Fruit fly (Drosophila melanogaster) whole organism, embryonic: ENCODE measurements around the gene CG13250.

ENCODE experiments used
- CG10267 ChIP-seq: fragments of 200-800 bp; sonication (Bioruptor generic); optimal IDR thresholded peaks from 2 replicates; lab custom pipeline; 2018; ENCODE audit warnings: missing biosample characterization, mild to moderate bottlenecking, missing genetic modification characterization, moderate library complexity
- CG10366 ChIP-seq: fragments of 200-800 bp; sonication (Bioruptor generic); IDR thresholded peaks from 2 replicates; pipeline ENCODE4 v1.3.6; 2022; ENCODE audit warnings: missing biosample characterization, missing genetic modification characterization
- CG13287 ChIP-seq: fragments of 200-800 bp; sonication (Bioruptor generic); IDR thresholded peaks from 2 replicates; pipeline ENCODE4 v1.3.6; 2022; ENCODE audit warnings: missing biosample characterization, missing genetic modification characterization; ENCODE audit not compliant: partially characterized antibody
- CG13296 ChIP-seq: fragments of 200-800 bp; sonication (Bioruptor generic); optimal IDR thresholded peaks from 3 replicates; lab custom pipeline; 2018; ENCODE audit warnings: missing biosample characterization, mild to moderate bottlenecking, missing genetic modification characterization
- CG14014 ChIP-seq: fragments of 200-800 bp; sonication (Bioruptor generic); IDR thresholded peaks from 2 replicates; pipeline ENCODE4 v1.3.6; 2022; ENCODE audit warnings: missing biosample characterization, missing genetic modification characterization
- CG14441 ChIP-seq: fragments of 200-800 bp; sonication (Bioruptor generic); IDR thresholded peaks from 2 replicates; pipeline ENCODE4 v1.3.6; 2022; ENCODE audit warnings: missing biosample characterization, missing genetic modification characterization
- CG16779 ChIP-seq: fragments of 200-800 bp; sonication (Bioruptor generic); IDR thresholded peaks from 2 replicates; pipeline ENCODE4 v1.3.6; 2022; ENCODE audit warnings: missing biosample characterization, missing genetic modification characterization
- CG17385 ChIP-seq: fragments of 200-800 bp; sonication (Bioruptor generic); optimal IDR thresholded peaks from 3 replicates; lab custom pipeline; 2018; ENCODE audit warnings: missing biosample characterization, mild to moderate bottlenecking, missing genetic modification characterization
- CG18599 ChIP-seq: fragments of 200-800 bp; sonication (Bioruptor generic); optimal IDR thresholded peaks from 3 replicates; lab custom pipeline; 2017; ENCODE audit warnings: missing biosample characterization, missing genetic modification characterization, mild to moderate bottlenecking, moderate library complexity, missing genetic modification reagents
- CG2889 ChIP-seq: fragments of 200-800 bp; sonication (Bioruptor generic); IDR thresholded peaks from 3 replicates; pipeline ENCODE4 v1.3.6; 2022; ENCODE audit warnings: missing biosample characterization, missing genetic modification characterization
- CG31365 ChIP-seq: fragments of 200-800 bp; sonication (Bioruptor generic); optimal IDR thresholded peaks from 2 replicates; lab custom pipeline; 2018; ENCODE audit warnings: missing biosample characterization, mild to moderate bottlenecking, missing genetic modification characterization
- CG31388 ChIP-seq: fragments of 200-800 bp; sonication (Bioruptor generic); optimal IDR thresholded peaks from 2 replicates; lab custom pipeline; 2016; ENCODE audit warnings: missing biosample characterization, missing genetic modification characterization
- CG3847 ChIP-seq: fragments of 200-800 bp; sonication (Bioruptor generic); IDR thresholded peaks from 2 replicates; pipeline ENCODE4 v1.3.6; 2022; ENCODE audit warnings: missing biosample characterization, missing genetic modification characterization
- CG43689 ChIP-seq: fragments of 200-800 bp; sonication (Bioruptor generic); IDR thresholded peaks from 2 replicates; pipeline ENCODE4 v1.3.6; 2022; ENCODE audit warnings: missing biosample characterization, missing genetic modification characterization
- CG4820 ChIP-seq: fragments of 200-800 bp; sonication (Bioruptor generic); optimal IDR thresholded peaks from 3 replicates; lab custom pipeline; 2016; ENCODE audit warnings: missing biosample characterization, missing genetic modification characterization
- CG5180 ChIP-seq: fragments of 200-800 bp; sonication (Bioruptor generic); optimal IDR thresholded peaks from 3 replicates; lab custom pipeline; 2017; ENCODE audit warnings: missing biosample characterization, missing genetic modification characterization, mild to moderate bottlenecking, moderate library complexity, missing genetic modification reagents
- CG6254 ChIP-seq: fragments of 200-800 bp; sonication (Bioruptor generic); optimal IDR thresholded peaks from 3 replicates; lab custom pipeline; 2017; ENCODE audit warnings: mild to moderate bottlenecking, missing biosample characterization, missing genetic modification reagents, missing genetic modification characterization
- CG7271 ChIP-seq: fragments of 200-800 bp; sonication (Bioruptor generic); optimal IDR thresholded peaks from 2 replicates; lab custom pipeline; 2018; ENCODE audit warnings: missing biosample characterization, mild to moderate bottlenecking, missing genetic modification characterization, moderate library complexity
- CG7928 ChIP-seq: fragments of 200-800 bp; sonication (Bioruptor generic); optimal IDR thresholded peaks from 2 replicates; lab custom pipeline; 2017; ENCODE audit warnings: missing biosample characterization, mild to moderate bottlenecking, missing genetic modification characterization
- CG8290 ChIP-seq, 3 experiments: fragments of 200-800 bp; sonication (Bioruptor generic); optimal IDR thresholded peaks; 2 replicates each; lab custom pipeline; 2016 to 2019; ENCODE audit warnings: missing biosample characterization in 3 of 3, missing genetic modification characterization in 3 of 3, mild to moderate bottlenecking in 2 of 3, moderate library complexity in 1 of 3
- Camta ChIP-seq: fragments of 200-800 bp; sonication (Bioruptor generic); optimal IDR thresholded peaks from 2 replicates; lab custom pipeline; 2016; ENCODE audit warnings: missing biosample characterization, missing genetic modification characterization
- CoRest ChIP-seq: fragments of 200-800 bp; sonication (Bioruptor generic); optimal IDR thresholded peaks from 3 replicates; lab custom pipeline; 2018; ENCODE audit warnings: missing biosample characterization, mild to moderate bottlenecking, missing genetic modification characterization, moderate library complexity
- Drgx ChIP-seq: fragments of 200-800 bp; sonication (Bioruptor generic); IDR thresholded peaks from 2 replicates; pipeline ENCODE4 v1.3.6; 2022; ENCODE audit warnings: missing biosample characterization, missing genetic modification characterization
- Lhr ChIP-seq: fragments of 200-800 bp; sonication (Bioruptor generic); optimal IDR thresholded peaks from 3 replicates; lab custom pipeline; 2017; ENCODE audit warnings: mild to moderate bottlenecking, missing biosample characterization, missing genetic modification reagents, missing genetic modification characterization
- MTF-1 ChIP-seq: fragments of 200-800 bp; sonication (Bioruptor generic); optimal IDR thresholded peaks from 2 replicates; lab custom pipeline; 2018; ENCODE audit warnings: missing biosample characterization, mild to moderate bottlenecking, missing genetic modification characterization, borderline replicate concordance
- Med ChIP-seq: fragments of 200-800 bp; sonication (Bioruptor generic); peaks from one replicate; lab custom pipeline; 2016; ENCODE audit warnings: missing biosample characterization, missing genetic modification characterization, mild to moderate bottlenecking, inconsistent platforms, moderate library complexity
- NfI ChIP-seq: fragments of 200-800 bp; sonication (Bioruptor generic); optimal IDR thresholded peaks from 3 replicates; lab custom pipeline; 2018; ENCODE audit warnings: missing biosample characterization, mild to moderate bottlenecking, missing genetic modification characterization, moderate library complexity
- Opbp ChIP-seq: fragments of 200-800 bp; sonication (Bioruptor generic); IDR thresholded peaks from 3 replicates; pipeline ENCODE4 v1.3.6; 2022; ENCODE audit warnings: missing biosample characterization, missing genetic modification characterization; ENCODE audit not compliant: partially characterized antibody
- Ssrp ChIP-seq: fragments of 200-800 bp; sonication (Bioruptor generic); optimal IDR thresholded peaks from 2 replicates; lab custom pipeline; 2018; ENCODE audit warnings: missing biosample characterization, mild to moderate bottlenecking, missing genetic modification characterization, moderate library complexity
- TFAM ChIP-seq: fragments of 200-800 bp; sonication (Bioruptor generic); optimal IDR thresholded peaks from 2 replicates; lab custom pipeline; 2017; ENCODE audit warnings: missing biosample characterization, missing genetic modification characterization, inconsistent platforms
- Tbp ChIP-seq: fragments of >200 bp; optimal IDR thresholded peaks from 2 replicates; lab custom pipeline; 2018; ENCODE audit warnings: missing biosample characterization, missing genetic modification characterization
- Usf ChIP-seq: fragments of 200-800 bp; sonication (Bioruptor generic); optimal IDR thresholded peaks from 2 replicates; lab custom pipeline; 2017; ENCODE audit warnings: missing genotype, missing biosample characterization, missing genetic modification characterization
- bcd ChIP-seq: fragments of 200-800 bp; sonication (Bioruptor generic); optimal IDR thresholded peaks from 2 replicates; lab custom pipeline; 2017; ENCODE audit warnings: missing biosample characterization, mild to moderate bottlenecking, missing genetic modification characterization
- caup ChIP-seq: fragments of 200-800 bp; sonication (Bioruptor generic); optimal IDR thresholded peaks from 3 replicates; lab custom pipeline; 2017; ENCODE audit warnings: missing biosample characterization, mild to moderate bottlenecking, missing genetic modification characterization, moderate library complexity; ENCODE audit not compliant: severe bottlenecking
- corto ChIP-seq: fragments of 200-800 bp; sonication (Bioruptor generic); optimal IDR thresholded peaks from 2 replicates; lab custom pipeline; 2016; ENCODE audit warnings: missing biosample characterization, mild to moderate bottlenecking, missing genetic modification characterization, moderate library complexity
- crol ChIP-seq: fragments of 200-800 bp; sonication (Bioruptor generic); IDR thresholded peaks from 2 replicates; pipeline ENCODE4 v1.3.6; 2022; ENCODE audit warnings: missing biosample characterization, missing genetic modification characterization
- exex ChIP-seq: fragments of 200-800 bp; sonication (Bioruptor generic); optimal IDR thresholded peaks from 4 replicates; lab custom pipeline; 2018; ENCODE audit warnings: missing biosample characterization, mild to moderate bottlenecking, missing genetic modification characterization, moderate library complexity
- eyg ChIP-seq: fragments of 200-800 bp; sonication (Bioruptor generic); optimal IDR thresholded peaks from 3 replicates; lab custom pipeline; 2016; ENCODE audit warnings: missing biosample characterization, missing genetic modification characterization
- fd3F ChIP-seq: fragments of 200-800 bp; sonication (Bioruptor generic); optimal IDR thresholded peaks from 2 replicates; lab custom pipeline; 2018; ENCODE audit warnings: missing biosample characterization, mild to moderate bottlenecking, missing genetic modification characterization, moderate library complexity
- gfzf ChIP-seq: fragments of 200-800 bp; sonication (Bioruptor generic); optimal IDR thresholded peaks from 2 replicates; lab custom pipeline; 2016; ENCODE audit warnings: missing biosample characterization, mild to moderate bottlenecking, missing genetic modification characterization, moderate library complexity
- gsb ChIP-seq: fragments of 200-800 bp; sonication (Bioruptor generic); IDR thresholded peaks from 2 replicates; pipeline ENCODE4 v1.3.6; 2022; ENCODE audit warnings: missing biosample characterization, missing genetic modification characterization
- kni ChIP-seq: fragments of 200-800 bp; sonication (Bioruptor generic); optimal IDR thresholded peaks from 3 replicates; lab custom pipeline; 2017; ENCODE audit warnings: mild to moderate bottlenecking, missing biosample characterization, missing genetic modification reagents, missing genetic modification characterization
- oc ChIP-seq: fragments of 200-800 bp; sonication (Bioruptor generic); optimal IDR thresholded peaks from 2 replicates; lab custom pipeline; 2018; ENCODE audit warnings: missing biosample characterization, mild to moderate bottlenecking, missing genetic modification characterization, moderate library complexity
- onecut ChIP-seq: fragments of 200-800 bp; sonication (Bioruptor generic); IDR thresholded peaks from 2 replicates; pipeline ENCODE4 v1.3.6; 2022; ENCODE audit warnings: missing biosample characterization, missing genetic modification characterization
- sim ChIP-seq: fragments of 200-800 bp; sonication (Bioruptor generic); IDR thresholded peaks from 2 replicates; pipeline ENCODE4 v1.3.6; 2022; ENCODE audit warnings: missing biosample characterization, missing genetic modification characterization
- sisA ChIP-seq: fragments of 200-800 bp; sonication (Bioruptor generic); IDR thresholded peaks from 2 replicates; pipeline ENCODE4 v1.3.6; 2022; ENCODE audit warnings: missing biosample characterization, missing genetic modification characterization
- tin ChIP-seq: fragments of 200-800 bp; sonication (Bioruptor generic); optimal IDR thresholded peaks from 3 replicates; lab custom pipeline; 2016; ENCODE audit warnings: missing biosample characterization, missing genetic modification characterization

The CG13250 gene

dm6 chr3L:20493417-20494261 is 39.9 kb upstream of the CG13250 start (continued):
- TF ChIP-seq CG18599 (GFP tag; lab: Kevin White, UChicago): peak; percentile 84
- TF ChIP-seq CG4820 (GFP tag; lab: Kevin White, UChicago): peak; percentile 44
- no peak for TF ChIP-seq Tbp (GFP tag; lab: Kevin White, UChicago)
- peak; percentile 59 for TF ChIP-seq corto
- TF ChIP-seq tin (GFP tag; lab: Kevin White, UChicago): peak; percentile 50
- no peak for TF ChIP-seq CG7271 (tag; lab: Kevin White, UChicago)
- TF ChIP-seq Usf (GFP tag; lab: Kevin White, UChicago): peak; percentile 42
- peak; percentile 59 for TF ChIP-seq CG43689 (GFP tag; lab: Robert Waterston, UW)
- peak; percentile 72 for TF ChIP-seq CG3847
- TF ChIP-seq crol (GFP tag; lab: Robert Waterston, UW): peak; percentile 27; the same call in 1 of the 2 replicates
- TF ChIP-seq sisA: peak; percentile 37; the same call in 1 of the 2 replicates
- peak; percentile 59 for TF ChIP-seq MTF-1 (GFP tag; lab: Kevin White, UChicago)
- peak; percentile 77 for TF ChIP-seq CG10366 (GFP tag; lab: Robert Waterston, UW)
- peak; percentile 24 for TF ChIP-seq CG31388
- TF ChIP-seq Opbp: no peak
- TF ChIP-seq CG2889 (GFP tag; lab: Robert Waterston, UW): no peak
- peak; percentile 39 for TF ChIP-seq eyg (GFP tag; lab: Kevin White, UChicago)
- TF ChIP-seq CG16779: no peak
- TF ChIP-seq CoRest (tag; lab: Kevin White, UChicago): peak; percentile 73
- peak; percentile 69 for TF ChIP-seq CG10267 (tag; lab: Kevin White, UChicago)
- peak; percentile 43 for TF ChIP-seq onecut (GFP tag; lab: Robert Waterston, UW)
- peak; percentile 86 for TF ChIP-seq Med (GFP tag; lab: Kevin White, UChicago)
- TF ChIP-seq Lhr (GFP tag; lab: Kevin White, UChicago): no peak
- 0 out of 2 replicates have a peak, but pooled peaks have one; percentile 44 for TF ChIP-seq sim (GFP tag; lab: Robert Waterston, UW)
- TF ChIP-seq TFAM (GFP tag; lab: Kevin White, UChicago): no peak
- no peak for TF ChIP-seq gfzf (GFP tag; lab: Kevin White, UChicago)
- TF ChIP-seq Drgx (GFP tag; lab: Robert Waterston, UW): peak; percentile 88
- TF ChIP-seq CG13287 (GFP tag; lab: Robert Waterston, UW): peak; percentile 21; the same call in 1 of the 2 replicates
- TF ChIP-seq CG5180: peak; percentile 18
- TF ChIP-seq Ssrp (tag; lab: Kevin White, UChicago): peak; percentile 56
- TF ChIP-seq oc: no peak
- TF ChIP-seq caup (GFP tag; lab: Kevin White, UChicago): peak; percentile 57
- no peak for TF ChIP-seq CG8290 (GFP tag; optimal IDR thresholded peaks at IDR 0.05; lab: Kevin White, UChicago)
- peak in 1 of 2 experiments; percentile 48 for TF ChIP-seq CG8290 (tag; optimal IDR thresholded peaks at IDR 0.05; lab: Kevin White, UChicago)
- peak; percentile 43 for TF ChIP-seq CG6254 (GFP tag; lab: Kevin White, UChicago)
- TF ChIP-seq kni: peak; percentile 39
- peak; percentile 58 for TF ChIP-seq NfI (GFP tag; lab: Kevin White, UChicago)
- TF ChIP-seq CG13296 (GFP tag; lab: Kevin White, UChicago): peak; percentile 70
- TF ChIP-seq bcd (GFP tag; lab: Kevin White, UChicago): peak; percentile 69
- peak; percentile 32 for TF ChIP-seq exex
- TF ChIP-seq fd3F (GFP tag; lab: Kevin White, UChicago): peak; percentile 50
- TF ChIP-seq CG14441 (GFP tag; lab: Robert Waterston, UW): peak; percentile 78
- TF ChIP-seq gsb (GFP tag; lab: Robert Waterston, UW): 0 out of 2 replicates have a peak, but pooled peaks have one; percentile 41
- peak; percentile 0 for TF ChIP-seq CG31365
- peak; percentile 13 for TF ChIP-seq CG7928
- peak; percentile 76 for TF ChIP-seq CG14014 (GFP tag; lab: Robert Waterston, UW)
- peak; percentile 75 for TF ChIP-seq CG17385 (GFP tag; lab: Kevin White, UChicago)
- peak; percentile 43 for TF ChIP-seq Camta (GFP tag; lab: Kevin White, UChicago)
